Worm (Caenorhabditis elegans) whole organism, L4 larva: ENCODE measurements around the gene B0507.2.

Experiments
- aly-2 ChIP-seq: sonication (generic microtip); optimal IDR thresholded peaks from 2 replicates; lab custom pipeline; 2018; ENCODE audit warnings: missing biosample characterization, missing genetic modification characterization
- cey-2 ChIP-seq: sonication (generic microtip); optimal IDR thresholded peaks from 3 replicates; lab custom pipeline; 2017; ENCODE audit warnings: missing genetic modification characterization, mild to moderate bottlenecking, missing compliant biosample characterization, antibody characterized with exemption, borderline replicate concordance; ENCODE audit not compliant: insufficient read depth
- madf-9 ChIP-seq: fragments of 200-800 bp; sonication (Bioruptor generic); conservative IDR thresholded peaks from 2 replicates; pipeline ENCODE4 v1.3.6; 2022; ENCODE audit warnings: missing genetic modification reagents, missing genetic modification characterization, missing compliant biosample characterization
- nhr-11 ChIP-seq: fragments of 150-350 bp; optimal IDR thresholded peaks from 2 replicates; lab custom pipeline; 2014; ENCODE audit warnings: missing biosample characterization, missing genetic modification characterization
- nhr-6 ChIP-seq: fragments of 150-350 bp; optimal IDR thresholded peaks from 2 replicates; lab custom pipeline; 2014; ENCODE audit warnings: missing biosample characterization, missing genetic modification characterization

DNA sequence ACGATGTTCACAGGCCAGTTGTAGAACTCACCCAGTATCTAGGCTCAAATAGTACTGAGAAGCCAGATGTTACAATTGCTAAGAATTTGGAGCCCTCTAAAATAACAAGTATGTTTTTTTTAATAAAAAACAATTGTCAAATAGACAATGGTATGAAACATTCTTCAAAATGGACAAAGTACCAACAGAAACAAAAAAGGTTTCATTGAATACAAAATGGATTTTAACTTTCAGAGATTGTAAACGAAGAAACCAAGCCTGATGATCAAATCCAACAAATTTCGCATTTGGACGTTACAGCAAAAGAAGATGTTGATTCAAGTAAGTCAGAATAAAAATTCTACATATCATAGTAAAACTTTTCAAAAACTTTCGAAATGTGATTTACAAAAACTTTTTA lies 47.1 kb upstream of the B0507.2 start, which contains the start of gene ZC196.9:
- TF ChIP-seq madf-9 (GFP tag; lab: Robert Waterston, UW): no peak
- no peak for TF ChIP-seq aly-2
- no peak for TF ChIP-seq cey-2 (tag; lab: Kevin White, UChicago)
- no peak for TF ChIP-seq nhr-11
- no peak for TF ChIP-seq nhr-6
